Worm (Caenorhabditis elegans): Measurements from ENCODE around the gene Y15E3A.5.

ce11 chrX:15312073-15312472, 28.3 kb upstream of the Y15E3A.5 start:
- no peak for TF ChIP-seq him-1 (tag; optimal IDR thresholded peaks at IDR 0.05)
- TF ChIP-seq dao-5 (tag; optimal IDR thresholded peaks at IDR 0.05): no peak
- no peak for TF ChIP-seq W03F9.2 (tag; optimal IDR thresholded peaks at IDR 0.05)

Data from whole organism, L4/young adult.